Fruit fly (Drosophila melanogaster) whole organism, embryonic: ENCODE measurements around the gene CG16957.

ENCODE experiments used
- Bteb2 ChIP-seq: fragments of 200-800 bp; sonication (Bioruptor generic); optimal IDR thresholded peaks from 2 replicates; lab custom pipeline; 2016; ENCODE audit warnings: missing biosample characterization, missing genetic modification characterization
- CG11247 ChIP-seq: fragments of 200-800 bp; sonication (Bioruptor generic); IDR thresholded peaks from 2 replicates; pipeline ENCODE4 v1.3.6; 2022; ENCODE audit warnings: missing biosample characterization, missing genetic modification characterization
- CG14710 ChIP-seq: fragments of 200-800 bp; sonication (Bioruptor generic); optimal IDR thresholded peaks from 3 replicates; lab custom pipeline; 2019; ENCODE audit warnings: missing biosample characterization, mild to moderate bottlenecking, missing genetic modification characterization, moderate library complexity
- CG15696 ChIP-seq: fragments of 200-800 bp; sonication (Bioruptor generic); optimal IDR thresholded peaks from 2 replicates; lab custom pipeline; 2019; ENCODE audit warnings: missing biosample characterization, mild to moderate bottlenecking, missing genetic modification characterization, moderate library complexity
- CG1602 ChIP-seq: fragments of 200-800 bp; sonication (Bioruptor generic); optimal IDR thresholded peaks from 3 replicates; lab custom pipeline; 2016; ENCODE audit warnings: missing biosample characterization, missing genetic modification characterization
- CG17359 ChIP-seq: fragments of 200-800 bp; sonication (Bioruptor generic); optimal IDR thresholded peaks from 3 replicates; lab custom pipeline; 2018; ENCODE audit warnings: missing biosample characterization, mild to moderate bottlenecking, missing genetic modification characterization, moderate library complexity
- CG18476 ChIP-seq: fragments of 200-800 bp; sonication (Bioruptor generic); optimal IDR thresholded peaks from 2 replicates; lab custom pipeline; 2016; ENCODE audit warnings: missing biosample characterization, mild to moderate bottlenecking, missing genetic modification characterization
- CG2129 ChIP-seq: fragments of 200-800 bp; sonication (Bioruptor generic); IDR thresholded peaks from 2 replicates; pipeline ENCODE4 v1.3.6; 2022; ENCODE audit warnings: missing biosample characterization, missing genetic modification characterization; ENCODE audit not compliant: partially characterized antibody
- CG4282 ChIP-seq: fragments of 200-800 bp; sonication (Bioruptor generic); optimal IDR thresholded peaks from 2 replicates; lab custom pipeline; 2016; ENCODE audit warnings: missing biosample characterization, missing genetic modification characterization
- CG4617 ChIP-seq: fragments of 200-800 bp; sonication (Bioruptor generic); optimal IDR thresholded peaks from 3 replicates; lab custom pipeline; 2016; ENCODE audit warnings: missing biosample characterization, missing genetic modification characterization, borderline replicate concordance
- CG4820 ChIP-seq: fragments of 200-800 bp; sonication (Bioruptor generic); optimal IDR thresholded peaks from 3 replicates; lab custom pipeline; 2016; ENCODE audit warnings: missing biosample characterization, missing genetic modification characterization
- CG5180 ChIP-seq: fragments of 200-800 bp; sonication (Bioruptor generic); optimal IDR thresholded peaks from 3 replicates; lab custom pipeline; 2017; ENCODE audit warnings: missing biosample characterization, missing genetic modification characterization, mild to moderate bottlenecking, moderate library complexity, missing genetic modification reagents
- CG7786 ChIP-seq: fragments of 200-800 bp; sonication (Bioruptor generic); optimal IDR thresholded peaks from 2 replicates; lab custom pipeline; 2016; ENCODE audit warnings: missing biosample characterization, missing genetic modification characterization
- CG7928 ChIP-seq: fragments of 200-800 bp; sonication (Bioruptor generic); optimal IDR thresholded peaks from 2 replicates; lab custom pipeline; 2017; ENCODE audit warnings: missing biosample characterization, mild to moderate bottlenecking, missing genetic modification characterization
- CG9727 ChIP-seq: fragments of 200-800 bp; sonication (Bioruptor generic); optimal IDR thresholded peaks from 3 replicates; lab custom pipeline; 2017; ENCODE audit warnings: missing biosample characterization, mild to moderate bottlenecking, missing genetic modification characterization
- CHES-1-like ChIP-seq: fragments of 200-800 bp; sonication (Bioruptor generic); optimal IDR thresholded peaks from 2 replicates; lab custom pipeline; 2016; ENCODE audit warnings: missing biosample characterization, missing genetic modification characterization
- Chrac-16 ChIP-seq: fragments of 200-800 bp; sonication (Bioruptor generic); optimal IDR thresholded peaks from 3 replicates; lab custom pipeline; 2016; ENCODE audit warnings: missing biosample characterization, missing genetic modification characterization
- CoRest ChIP-seq: fragments of 200-800 bp; sonication (Bioruptor generic); optimal IDR thresholded peaks from 3 replicates; lab custom pipeline; 2018; ENCODE audit warnings: missing biosample characterization, mild to moderate bottlenecking, missing genetic modification characterization, moderate library complexity
- Dfd ChIP-seq, 2 experiments: fragments of >200 bp; optimal IDR thresholded peaks; 2 replicates each; lab custom pipeline; 2017; ENCODE audit warnings: missing biosample characterization in 2 of 2, missing genetic modification characterization in 2 of 2
- Dip3 ChIP-seq: fragments of 200-800 bp; sonication (Bioruptor generic); optimal IDR thresholded peaks from 3 replicates; lab custom pipeline; 2016; ENCODE audit warnings: missing biosample characterization, missing genetic modification characterization
- E2f2 ChIP-seq: fragments of 200-800 bp; sonication (Bioruptor generic); IDR thresholded peaks from 2 replicates; pipeline ENCODE4 v1.3.6; 2022; ENCODE audit warnings: missing biosample characterization, missing genetic modification characterization
- Ets97D ChIP-seq: fragments of 200-800 bp; sonication (Bioruptor generic); optimal IDR thresholded peaks from 3 replicates; lab custom pipeline; 2016; ENCODE audit warnings: missing biosample characterization, missing genetic modification characterization
- Hmr ChIP-seq: fragments of 200-800 bp; sonication (Bioruptor generic); optimal IDR thresholded peaks from 3 replicates; lab custom pipeline; 2017; ENCODE audit warnings: mild to moderate bottlenecking, missing biosample characterization, missing genetic modification reagents, missing genetic modification characterization
- Hr51 ChIP-seq, 2 experiments: fragments of 200-800 bp; sonication (Bioruptor generic); optimal IDR thresholded peaks; 2 replicates in 1 of 2; 3 replicates in 1 of 2; lab custom pipeline; 2016 to 2018; ENCODE audit warnings: missing biosample characterization in 2 of 2, missing genetic modification characterization in 2 of 2, mild to moderate bottlenecking in 1 of 2, moderate library complexity in 1 of 2
- Meics ChIP-seq: fragments of 200-800 bp; sonication (Bioruptor generic); optimal IDR thresholded peaks from 2 replicates; lab custom pipeline; 2017; ENCODE audit warnings: missing biosample characterization, mild to moderate bottlenecking, missing genetic modification characterization
- NFAT ChIP-seq: fragments of 200-800 bp; sonication (Bioruptor generic); IDR thresholded peaks from 2 replicates; pipeline ENCODE4 v1.3.6; 2022; ENCODE audit warnings: missing biosample characterization, missing genetic modification characterization
- Six4 ChIP-seq: fragments of 200-800 bp; sonication (Bioruptor generic); optimal IDR thresholded peaks from 2 replicates; lab custom pipeline; 2016; ENCODE audit warnings: missing biosample characterization, missing genetic modification characterization
- Ssrp ChIP-seq: fragments of 200-800 bp; sonication (Bioruptor generic); optimal IDR thresholded peaks from 2 replicates; lab custom pipeline; 2018; ENCODE audit warnings: missing biosample characterization, mild to moderate bottlenecking, missing genetic modification characterization, moderate library complexity
- Usf ChIP-seq: fragments of 200-800 bp; sonication (Bioruptor generic); optimal IDR thresholded peaks from 2 replicates; lab custom pipeline; 2017; ENCODE audit warnings: missing genotype, missing biosample characterization, missing genetic modification characterization
- YL-1 ChIP-seq: fragments of 200-800 bp; sonication (Bioruptor generic); optimal IDR thresholded peaks from 3 replicates; lab custom pipeline; 2017; ENCODE audit warnings: missing biosample characterization, mild to moderate bottlenecking, missing genetic modification characterization
- bab2 ChIP-seq: fragments of 200-800 bp; sonication (Bioruptor generic); optimal IDR thresholded peaks from 2 replicates; lab custom pipeline; 2016; ENCODE audit warnings: missing biosample characterization, missing genetic modification characterization
- caup ChIP-seq: fragments of 200-800 bp; sonication (Bioruptor generic); optimal IDR thresholded peaks from 3 replicates; lab custom pipeline; 2017; ENCODE audit warnings: missing biosample characterization, mild to moderate bottlenecking, missing genetic modification characterization, moderate library complexity; ENCODE audit not compliant: severe bottlenecking
- chif ChIP-seq, 2 experiments: fragments of 200-800 bp; sonication (Bioruptor generic); optimal IDR thresholded peaks; 3 replicates each; lab custom pipeline; 2016; ENCODE audit warnings: missing biosample characterization in 2 of 2, missing genetic modification characterization in 2 of 2
- fd3F ChIP-seq: fragments of 200-800 bp; sonication (Bioruptor generic); optimal IDR thresholded peaks from 2 replicates; lab custom pipeline; 2018; ENCODE audit warnings: missing biosample characterization, mild to moderate bottlenecking, missing genetic modification characterization, moderate library complexity
- fd64A ChIP-seq: fragments of 200-800 bp; sonication (Bioruptor generic); optimal IDR thresholded peaks from 3 replicates; lab custom pipeline; 2018; ENCODE audit warnings: missing biosample characterization, mild to moderate bottlenecking, missing genetic modification characterization
- gfzf ChIP-seq: fragments of 200-800 bp; sonication (Bioruptor generic); optimal IDR thresholded peaks from 2 replicates; lab custom pipeline; 2016; ENCODE audit warnings: missing biosample characterization, mild to moderate bottlenecking, missing genetic modification characterization, moderate library complexity
- her ChIP-seq: fragments of 200-800 bp; sonication (Bioruptor generic); optimal IDR thresholded peaks from 2 replicates; lab custom pipeline; 2016; ENCODE audit warnings: missing biosample characterization, missing genetic modification characterization
- ken ChIP-seq: fragments of 200-800 bp; sonication (Bioruptor generic); IDR thresholded peaks from 3 replicates; pipeline ENCODE4 v1.3.6; 2022; ENCODE audit warnings: missing biosample characterization, missing genetic modification characterization
- knrl ChIP-seq: fragments of 200-800 bp; sonication (Bioruptor generic); IDR thresholded peaks from 3 replicates; pipeline ENCODE4 v1.3.6; 2022; ENCODE audit warnings: missing biosample characterization, missing genetic modification characterization; ENCODE audit not compliant: partially characterized antibody
- nerfin-1 ChIP-seq: fragments of 200-800 bp; sonication (Bioruptor generic); optimal IDR thresholded peaks from 3 replicates; lab custom pipeline; 2019; ENCODE audit warnings: missing biosample characterization, mild to moderate bottlenecking, missing genetic modification characterization, moderate library complexity
- pan ChIP-seq, 4 experiments: fragments of >200 bp in 3 of 4; fragments of 200-800 bp in 1 of 4; sonication (Bioruptor generic) in 1 of 4; optimal IDR thresholded peaks in 3 of 4; IDR thresholded peaks in 1 of 4; 2 replicates each; pipeline versions ENCODE4 v1.3.6 to Lab custom; 2017 to 2022; ENCODE audit warnings: missing biosample characterization in 2 of 4, missing genetic modification characterization in 2 of 4, mixed read lengths in 1 of 4
- pros ChIP-seq: fragments of 200-800 bp; sonication (Bioruptor generic); optimal IDR thresholded peaks from 3 replicates; lab custom pipeline; 2019; ENCODE audit warnings: missing biosample characterization, mild to moderate bottlenecking, missing genetic modification characterization, moderate library complexity
- psq ChIP-seq: fragments of 200-800 bp; sonication (Bioruptor generic); optimal IDR thresholded peaks from 2 replicates; lab custom pipeline; 2017; ENCODE audit warnings: missing biosample characterization, missing genetic modification characterization
- repo ChIP-seq: fragments of 200-800 bp; sonication (Bioruptor generic); optimal IDR thresholded peaks from 2 replicates; lab custom pipeline; 2016; ENCODE audit warnings: missing biosample characterization, missing genetic modification characterization
- salm ChIP-seq: fragments of 200-800 bp; sonication (Bioruptor generic); optimal IDR thresholded peaks from 2 replicates; lab custom pipeline; 2018; ENCODE audit warnings: missing biosample characterization, mild to moderate bottlenecking, missing genetic modification characterization
- sens-2 ChIP-seq: fragments of 200-800 bp; sonication (Bioruptor generic); IDR thresholded peaks from 2 replicates; pipeline ENCODE4 v1.3.6; 2022; ENCODE audit warnings: missing biosample characterization, missing genetic modification characterization
- tna ChIP-seq: fragments of 200-800 bp; sonication (Bioruptor generic); IDR thresholded peaks from 2 replicates; pipeline ENCODE4 v1.3.6; 2022; ENCODE audit warnings: missing biosample characterization, missing genetic modification characterization; ENCODE audit not compliant: partially characterized antibody
- wor ChIP-seq: fragments of 200-800 bp; sonication (Bioruptor generic); IDR thresholded peaks from 2 replicates; pipeline ENCODE4 v1.3.6; 2022; ENCODE audit warnings: missing biosample characterization, missing genetic modification characterization
- yki ChIP-seq: fragments of >200 bp; optimal IDR thresholded peaks from 3 replicates; lab custom pipeline; 2018

Gene CG16957

DNA sequence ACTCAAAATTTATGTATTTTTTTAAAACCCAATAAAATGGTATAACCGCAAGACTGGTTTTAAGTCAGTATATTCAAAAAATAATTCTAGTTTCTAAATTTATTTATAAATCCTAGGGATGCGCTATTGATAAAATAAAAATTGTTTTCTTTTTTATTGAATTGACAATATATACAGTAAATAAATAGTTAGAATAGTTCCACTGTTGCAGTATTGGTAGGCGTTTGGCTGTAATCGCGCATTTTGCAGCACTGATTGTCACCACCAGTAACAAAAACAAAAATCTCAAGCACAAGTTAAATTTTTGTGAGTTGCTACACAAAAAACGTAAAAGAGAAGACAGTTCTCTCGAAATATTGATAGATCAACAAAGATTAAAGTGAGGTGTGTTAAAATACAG, 27.0 kb downstream of the CG16957 start, which contains the start of gene CG31855 (continued):
- peak; percentile 85 for TF ChIP-seq Chrac-16
- TF ChIP-seq Ets97D (GFP tag; lab: Kevin White, UChicago) = peak; percentile 72
- peak; percentile 63 for TF ChIP-seq nerfin-1 (tag; lab: Kevin White, UChicago)
- TF ChIP-seq fd64A = no peak
- peak; percentile 71 for TF ChIP-seq CG14710 (tag; lab: Kevin White, UChicago)
- no peak for TF ChIP-seq Dfd (GFP tag; optimal IDR thresholded peaks at IDR 0.05; lab: Kevin White, UChicago)
- peak; percentile 80 for TF ChIP-seq Bteb2 (GFP tag; lab: Kevin White, UChicago)
- peak; percentile 73 for TF ChIP-seq CG1602
- TF ChIP-seq CG18476 (GFP tag; lab: Kevin White, UChicago) = peak; percentile 74
- peak; percentile 49; the same call in 1 of the 2 replicates for TF ChIP-seq E2f2
- TF ChIP-seq Hr51 (GFP tag; optimal IDR thresholded peaks at IDR 0.05; lab: Kevin White, UChicago) = peak; percentile 81 to 82
- peak; percentile 51 for TF ChIP-seq Dip3 (GFP tag; lab: Kevin White, UChicago)
- TF ChIP-seq pros (GFP tag; lab: Kevin White, UChicago) = no peak
- TF ChIP-seq Hmr = peak; percentile 85
- peak; percentile 58 for TF ChIP-seq CHES-1-like (GFP tag; lab: Kevin White, UChicago)
- peak; percentile 89 for TF ChIP-seq ken (GFP tag; lab: Robert Waterston, UW)
- no peak for TF ChIP-seq tna (GFP tag; lab: Robert Waterston, UW)
- TF ChIP-seq CoRest (tag; lab: Kevin White, UChicago) = peak; percentile 78
- peak; percentile 36 for TF ChIP-seq salm
- TF ChIP-seq Ssrp (tag; lab: Kevin White, UChicago) = peak; percentile 63
- no peak for TF ChIP-seq repo (GFP tag; lab: Kevin White, UChicago)
- peak; percentile 87 for TF ChIP-seq caup (GFP tag; lab: Kevin White, UChicago)
- TF ChIP-seq YL-1 (GFP tag; lab: Kevin White, UChicago) = peak; percentile 79
- TF ChIP-seq pan (optimal IDR thresholded peaks at IDR 0.05; lab: Kevin White, UChicago) = no peak
- peak in 1 of 2 experiments; percentile 88 for TF ChIP-seq pan (GFP tag; optimal IDR thresholded peaks at IDR 0.05 in 1 of 2, IDR thresholded peaks at IDR 0.05 in 1 of 2)
- TF ChIP-seq knrl (GFP tag; lab: Robert Waterston, UW) = 0 out of 3 replicates have a peak, but pooled peaks have one; percentile 25
- TF ChIP-seq psq (GFP tag; lab: Kevin White, UChicago) = peak; percentile 7
- TF ChIP-seq yki = no peak
- TF ChIP-seq CG15696 (tag; lab: Kevin White, UChicago) = peak; percentile 64
- TF ChIP-seq CG7786 (GFP tag; lab: Kevin White, UChicago) = peak; percentile 54
- no peak; the same call in 1 of the 2 replicates for TF ChIP-seq wor (GFP tag; lab: Robert Waterston, UW)
- TF ChIP-seq CG17359 (tag; lab: Kevin White, UChicago) = peak; percentile 86
- TF ChIP-seq bab2 (GFP tag; lab: Kevin White, UChicago) = peak; percentile 60
- TF ChIP-seq CG4282 (GFP tag; lab: Kevin White, UChicago) = peak; percentile 76
- TF ChIP-seq NFAT (GFP tag; lab: Robert Waterston, UW) = peak; percentile 94
- peak; percentile 75 for TF ChIP-seq fd3F
- peak; percentile 22 for TF ChIP-seq gfzf
- peak; percentile 66 to 73 for TF ChIP-seq chif (GFP tag; optimal IDR thresholded peaks at IDR 0.05; lab: Kevin White, UChicago)
- TF ChIP-seq Six4 (GFP tag; lab: Kevin White, UChicago) = peak; percentile 68
- TF ChIP-seq Meics (GFP tag; lab: Kevin White, UChicago) = peak; percentile 83
- peak; percentile 9 for TF ChIP-seq Usf (GFP tag; lab: Kevin White, UChicago)
- peak; percentile 44 for TF ChIP-seq CG7928 (GFP tag; lab: Kevin White, UChicago)
- peak; percentile 35 for TF ChIP-seq CG5180 (GFP tag; lab: Kevin White, UChicago)
- TF ChIP-seq sens-2 (GFP tag; lab: Robert Waterston, UW) = peak; percentile 61
- TF ChIP-seq CG11247 (GFP tag; lab: Robert Waterston, UW) = peak; percentile 85
- peak; percentile 59 for TF ChIP-seq CG4820 (GFP tag; lab: Kevin White, UChicago)
- peak; percentile 72 for TF ChIP-seq CG9727
- no peak for TF ChIP-seq CG2129 (GFP tag; lab: Robert Waterston, UW)
- TF ChIP-seq CG4617 (GFP tag; lab: Kevin White, UChicago) = peak; percentile 90
- TF ChIP-seq her = peak; percentile 73
